Fruit fly (Drosophila melanogaster) whole organism, pupa: ENCODE results near the gene CG10598.

Experiments used
- CG15710 ChIP-seq: fragments of 200-800 bp; sonication (Bioruptor generic); optimal IDR thresholded peaks from 2 replicates; lab custom pipeline; 2018; ENCODE audit warnings: missing biosample characterization, mild to moderate bottlenecking, missing genetic modification characterization, moderate library complexity
- CG17806 ChIP-seq: fragments of 200-800 bp; sonication (Bioruptor generic); optimal IDR thresholded peaks from 2 replicates; lab custom pipeline; 2018; ENCODE audit warnings: missing biosample characterization, mild to moderate bottlenecking, missing genetic modification characterization, moderate library complexity
- CG32121 ChIP-seq: fragments of 200-800 bp; sonication (Bioruptor generic); IDR thresholded peaks from 2 replicates; pipeline ENCODE4 v1.3.6; 2022; ENCODE audit warnings: missing biosample characterization, missing genetic modification characterization
- CG34367 ChIP-seq: fragments of 200-800 bp; sonication (Bioruptor generic); optimal IDR thresholded peaks from 2 replicates; lab custom pipeline; 2018; ENCODE audit warnings: missing biosample characterization, mild to moderate bottlenecking, missing genetic modification characterization
- CG4496 ChIP-seq: fragments of 200-800 bp; sonication (Bioruptor generic); IDR thresholded peaks from 3 replicates; pipeline ENCODE4 v1.3.6; 2022; ENCODE audit warnings: missing biosample characterization, missing genetic modification characterization
- CG8159 ChIP-seq: fragments of 200-800 bp; sonication (Bioruptor generic); optimal IDR thresholded peaks from 3 replicates; lab custom pipeline; 2018; ENCODE audit warnings: missing biosample characterization, mild to moderate bottlenecking, missing genetic modification characterization, moderate library complexity
- CG8301 ChIP-seq: fragments of 200-800 bp; sonication (Bioruptor generic); optimal IDR thresholded peaks from 2 replicates; lab custom pipeline; 2018; ENCODE audit warnings: missing biosample characterization, mild to moderate bottlenecking, missing genetic modification characterization
- CG9948 ChIP-seq: fragments of 200-800 bp; sonication (Bioruptor generic); optimal IDR thresholded peaks from 2 replicates; lab custom pipeline; 2018; ENCODE audit warnings: missing biosample characterization, mild to moderate bottlenecking, missing genetic modification characterization, moderate library complexity
- EcR ChIP-seq: fragments of 200-800 bp; sonication (Bioruptor generic); optimal IDR thresholded peaks from 3 replicates; lab custom pipeline; 2019; ENCODE audit warnings: missing biosample characterization, missing genetic modification characterization, mild to moderate bottlenecking, moderate library complexity, missing genetic modification reagents
- Ets98B ChIP-seq: fragments of 200-800 bp; sonication (Bioruptor generic); IDR thresholded peaks from 2 replicates; pipeline ENCODE4 v1.3.6; 2022; ENCODE audit warnings: missing biosample characterization, missing genetic modification characterization
- Pif1B ChIP-seq: fragments of 200-800 bp; sonication (Bioruptor generic); optimal IDR thresholded peaks from 3 replicates; lab custom pipeline; 2016; ENCODE audit warnings: missing biosample characterization, missing genetic modification characterization
- Snoo ChIP-seq: fragments of 200-800 bp; sonication (Bioruptor generic); optimal IDR thresholded peaks from 3 replicates; lab custom pipeline; 2017; ENCODE audit warnings: missing biosample characterization, mild to moderate bottlenecking, missing genetic modification characterization, inconsistent platforms
- fd96Ca ChIP-seq: fragments of 200-800 bp; sonication (Bioruptor generic); IDR thresholded peaks from 3 replicates; pipeline ENCODE4 v1.3.6; 2022; ENCODE audit warnings: missing biosample characterization, missing genetic modification characterization
- gl ChIP-seq: fragments of 200-800 bp; sonication (Bioruptor generic); optimal IDR thresholded peaks from 2 replicates; lab custom pipeline; 2018; ENCODE audit warnings: missing biosample characterization, mild to moderate bottlenecking, missing genetic modification characterization

DNA sequence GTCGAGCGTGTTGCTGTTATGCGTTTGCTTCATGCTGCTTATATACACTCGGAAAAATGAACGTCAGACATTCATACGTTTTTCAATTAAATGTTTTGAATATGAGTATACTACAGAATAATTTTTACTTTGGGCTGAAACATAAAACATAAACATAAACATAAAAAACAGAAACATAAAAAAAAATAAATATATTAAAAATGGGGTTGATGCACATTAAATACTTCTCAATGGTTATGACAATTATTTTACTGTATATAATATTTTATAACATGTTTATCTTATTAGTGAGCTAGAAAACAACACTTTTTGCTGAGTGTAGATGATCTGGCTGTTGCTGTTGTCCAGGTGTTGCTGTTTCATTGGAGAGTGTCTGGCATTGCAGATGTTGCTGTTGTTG is 10.8 kb upstream of the CG10598 start:
- TF ChIP-seq CG8301 (tag; lab: Kevin White, UChicago), result peak; percentile 76
- no peak for TF ChIP-seq EcR (GFP tag; lab: Kevin White, UChicago)
- peak; percentile 30; the same call in 1 of the 2 replicates for TF ChIP-seq Ets98B (GFP tag; lab: Robert Waterston, UW)
- no peak for TF ChIP-seq Snoo (tag; lab: Kevin White, UChicago)
- peak; percentile 45 for TF ChIP-seq Pif1B (GFP tag; lab: Kevin White, UChicago)
- TF ChIP-seq fd96Ca (GFP tag; lab: Robert Waterston, UW), result no peak
- TF ChIP-seq CG8159, result peak; percentile 77
- TF ChIP-seq gl (tag; lab: Kevin White, UChicago), result no peak
- peak; percentile 52 for TF ChIP-seq CG4496 (GFP tag; lab: Robert Waterston, UW)
- peak; percentile 55 for TF ChIP-seq CG34367 (tag; lab: Kevin White, UChicago)
- peak; percentile 72 for TF ChIP-seq CG17806
- peak; percentile 79 for TF ChIP-seq CG9948 (tag; lab: Kevin White, UChicago)
- peak; percentile 69; the same call in 1 of the 2 replicates for TF ChIP-seq CG32121 (GFP tag; lab: Robert Waterston, UW)
- peak; percentile 72 for TF ChIP-seq CG15710 (tag; lab: Kevin White, UChicago)
